Worm (Caenorhabditis elegans): Measurements from ENCODE around the gene C15H7.3.
"Not testable (repeated sequence)": the region's sequence is repeated elsewhere in the genome, so short reads cannot be mapped to it uniquely, and the experiment has no call there.

The C15H7.3 gene

ce11 chrIII:9651871-9652270 is at the start of gene C15H7.3:
C15H7.3 (minus strand) TSS chrIII:9651971.
- TF ChIP-seq unc-62 (GFP tag; optimal IDR thresholded peaks at IDR 0.05), result no peak

ce11 chrIII:9700114-9700690 is 48.4 kb upstream of the C15H7.3 start:
- TF ChIP-seq unc-62 (GFP tag; optimal IDR thresholded peaks at IDR 0.05), result no peak

- no peak for TF ChIP-seq unc-62 (GFP tag; optimal IDR thresholded peaks at IDR 0.05)
Observed at ce11 chrIII:9699576-9699975, 47.8 kb upstream of the C15H7.3 start, which contains the start of gene tlk-1. tlk-1 (plus strand) TSS chrIII:9699876.

- no peak for TF ChIP-seq unc-62 (GFP tag; optimal IDR thresholded peaks at IDR 0.05)
Observed at ce11 chrIII:9698635-9699396, 47.0 kb upstream of the C15H7.3 start.

ce11 chrIII:9697886-9698285 is 46.1 kb upstream of the C15H7.3 start:
- no peak for TF ChIP-seq unc-62 (GFP tag; optimal IDR thresholded peaks at IDR 0.05)

- no peak for TF ChIP-seq unc-62 (GFP tag; optimal IDR thresholded peaks at IDR 0.05)
Observed at ce11 chrIII:9697323-9697722, 45.6 kb upstream of the C15H7.3 start.

- no peak for TF ChIP-seq unc-62 (GFP tag; optimal IDR thresholded peaks at IDR 0.05)
Observed at ce11 chrIII:9696417-9696816, 44.6 kb upstream of the C15H7.3 start, which contains the start of gene bud-31. bud-31 (minus strand) TSS chrIII:9696517.

- no peak for TF ChIP-seq unc-62 (GFP tag; optimal IDR thresholded peaks at IDR 0.05)
Observed at ce11 chrIII:9695379-9695778, 43.6 kb upstream of the C15H7.3 start.

ce11 chrIII:9694474-9694873 is 42.7 kb upstream of the C15H7.3 start, which contains the start of gene set-3:
set-3 (minus strand) TSS chrIII:9694574.
- no peak for TF ChIP-seq unc-62 (GFP tag; optimal IDR thresholded peaks at IDR 0.05)

- no peak for TF ChIP-seq unc-62 (GFP tag; optimal IDR thresholded peaks at IDR 0.05)
Observed at ce11 chrIII:9690044-9690443, 38.3 kb upstream of the C15H7.3 start, which contains the start of gene best-5. best-5 (minus strand) TSS chrIII:9690253.

ce11 chrIII:9689377-9689776 is 37.6 kb upstream of the C15H7.3 start:
- no peak for TF ChIP-seq unc-62 (GFP tag; optimal IDR thresholded peaks at IDR 0.05)

- no peak for TF ChIP-seq unc-62 (GFP tag; optimal IDR thresholded peaks at IDR 0.05)
Observed at ce11 chrIII:9685959-9686358, 34.2 kb upstream of the C15H7.3 start, which contains the start of gene C07A9.10. C07A9.10 (minus strand) TSS chrIII:9686059.

ce11 chrIII:9682729-9683128 is 31.0 kb upstream of the C15H7.3 start, which contains the start of gene C07A9.5:
C07A9.5 (minus strand) TSS chrIII:9682829.
- TF ChIP-seq unc-62 (GFP tag; optimal IDR thresholded peaks at IDR 0.05), result not testable (repeated sequence)

- TF ChIP-seq unc-62 (GFP tag; optimal IDR thresholded peaks at IDR 0.05), result not testable (repeated sequence)
Observed at ce11 chrIII:9681206-9681605, 29.4 kb upstream of the C15H7.3 start, which contains the start of gene C07A9.13. C07A9.13 (minus strand) TSS chrIII:9681306.

ce11 chrIII:9678819-9679218 is 27.0 kb upstream of the C15H7.3 start, which contains the start of gene ugt-60:
ugt-60 (minus strand) TSS chrIII:9679051.
- no peak for TF ChIP-seq unc-62 (GFP tag; optimal IDR thresholded peaks at IDR 0.05)

- TF ChIP-seq unc-62 (GFP tag; optimal IDR thresholded peaks at IDR 0.05), result no peak
Observed at ce11 chrIII:9669546-9669945, 17.8 kb upstream of the C15H7.3 start.

Data from whole organism, dauer.